Worm (Caenorhabditis elegans) whole organism, late embryonic: ENCODE measurements around the gene C01G12.5.

ENCODE experiments used
- F13H6.1 ChIP-seq: sonication (generic microtip); optimal IDR thresholded peaks from 2 replicates; lab custom pipeline; 2016; ENCODE audit warnings: missing genetic modification characterization, missing compliant biosample characterization
- Y22D7AL.16 ChIP-seq: sonication (generic microtip); optimal IDR thresholded peaks from 2 replicates; lab custom pipeline; 2016; ENCODE audit warnings: missing genetic modification characterization, missing compliant biosample characterization
- ceh-18 ChIP-seq: sonication (generic microtip); optimal IDR thresholded peaks from 2 replicates; lab custom pipeline; 2016; ENCODE audit warnings: missing genetic modification characterization, missing compliant biosample characterization
- ceh-19 ChIP-seq: fragments of 200-800 bp; sonication (Bioruptor generic); optimal IDR thresholded peaks from 2 replicates; lab custom pipeline; 2018; ENCODE audit warnings: mild to moderate bottlenecking, missing genetic modification characterization, missing compliant biosample characterization
- ceh-22 ChIP-seq: sonication (generic microtip); optimal IDR thresholded peaks from 2 replicates; lab custom pipeline; 2017; ENCODE audit warnings: missing biosample characterization, missing genetic modification characterization
- ceh-24 ChIP-seq: sonication (generic microtip); optimal IDR thresholded peaks from 2 replicates; lab custom pipeline; 2016; ENCODE audit warnings: mild to moderate bottlenecking, missing genetic modification characterization, missing compliant biosample characterization
- ceh-30 ChIP-seq: fragments of 150-350 bp; optimal IDR thresholded peaks from 2 replicates; lab custom pipeline; 2014; ENCODE audit warnings: missing biosample characterization, missing genetic modification characterization
- ceh-31 ChIP-seq: sonication (generic microtip); optimal IDR thresholded peaks from 2 replicates; lab custom pipeline; 2016; ENCODE audit warnings: missing genetic modification characterization, missing compliant biosample characterization
- ceh-45 ChIP-seq: fragments of 200-800 bp; sonication (Bioruptor generic); IDR thresholded peaks from 2 replicates; pipeline ENCODE4 v1.3.6; 2022; ENCODE audit warnings: missing genetic modification reagents, missing genetic modification characterization, missing compliant biosample characterization
- ceh-9 ChIP-seq: sonication (generic microtip); optimal IDR thresholded peaks from 2 replicates; lab custom pipeline; 2016; ENCODE audit warnings: mild to moderate bottlenecking, missing genetic modification characterization, inconsistent platforms, missing compliant biosample characterization
- dmd-4 ChIP-seq: sonication (generic microtip); optimal IDR thresholded peaks from 2 replicates; lab custom pipeline; 2016; ENCODE audit warnings: borderline replicate concordance, missing genetic modification characterization, missing compliant biosample characterization
- elt-2 ChIP-seq: sonication (generic microtip); optimal IDR thresholded peaks from 2 replicates; lab custom pipeline; 2016; ENCODE audit warnings: missing genetic modification reagents, missing genetic modification characterization, missing compliant biosample characterization
- elt-4 ChIP-seq: sonication (generic microtip); optimal IDR thresholded peaks from 2 replicates; lab custom pipeline; 2016; ENCODE audit warnings: missing genetic modification characterization, missing compliant biosample characterization
- ets-4 ChIP-seq: sonication (generic microtip); optimal IDR thresholded peaks from 2 replicates; lab custom pipeline; 2016; ENCODE audit warnings: missing genetic modification characterization, missing compliant biosample characterization
- fax-1 ChIP-seq: sonication (generic microtip); optimal IDR thresholded peaks from 2 replicates; lab custom pipeline; 2016; ENCODE audit warnings: missing genotype, missing genetic modification characterization, missing compliant biosample characterization
- fkh-10 ChIP-seq: fragments of 150-350 bp; optimal IDR thresholded peaks from 2 replicates; lab custom pipeline; 2014; ENCODE audit warnings: missing biosample characterization, missing genetic modification reagents, missing genetic modification characterization
- hlh-13 ChIP-seq: fragments of 200-800 bp; sonication (Bioruptor generic); optimal IDR thresholded peaks from 2 replicates; lab custom pipeline; 2018; ENCODE audit warnings: mild to moderate bottlenecking, missing genetic modification characterization, missing compliant biosample characterization
- hlh-15 ChIP-seq: sonication (generic microtip); optimal IDR thresholded peaks from 2 replicates; lab custom pipeline; 2016; ENCODE audit warnings: missing genetic modification characterization, missing compliant biosample characterization
- hlh-6 ChIP-seq: sonication (generic microtip); optimal IDR thresholded peaks from 2 replicates; lab custom pipeline; 2016; ENCODE audit warnings: missing genotype, missing genetic modification characterization, missing compliant biosample characterization
- lim-6 ChIP-seq: sonication (generic microtip); optimal IDR thresholded peaks from 2 replicates; lab custom pipeline; 2016; ENCODE audit warnings: missing genetic modification characterization, missing compliant biosample characterization
- nhr-232 ChIP-seq: sonication (generic microtip); optimal IDR thresholded peaks from 2 replicates; lab custom pipeline; 2016; ENCODE audit warnings: missing genetic modification characterization, missing compliant biosample characterization
- npax-4 ChIP-seq: sonication (generic microtip); optimal IDR thresholded peaks from 2 replicates; lab custom pipeline; 2016; ENCODE audit warnings: missing genetic modification characterization, missing compliant biosample characterization
- odd-2 ChIP-seq: sonication (generic microtip); optimal IDR thresholded peaks from 2 replicates; lab custom pipeline; 2017; ENCODE audit warnings: antibody characterized with exemption, mild to moderate bottlenecking, missing genetic modification characterization, missing compliant biosample characterization
- pha-2 ChIP-seq: sonication (generic microtip); optimal IDR thresholded peaks from 2 replicates; lab custom pipeline; 2017; ENCODE audit warnings: mild to moderate bottlenecking, missing genetic modification characterization, missing compliant biosample characterization
- pha-4 ChIP-seq: fragments of 150-350 bp; optimal IDR thresholded peaks from 2 replicates; lab custom pipeline; 2018; ENCODE audit warnings: missing biosample characterization, missing genetic modification reagents, missing genetic modification characterization
- pqm-1 ChIP-seq: sonication (generic microtip); optimal IDR thresholded peaks from 2 replicates; lab custom pipeline; 2016; ENCODE audit warnings: missing genetic modification characterization, missing compliant biosample characterization
- ref-2 ChIP-seq: sonication (generic microtip); optimal IDR thresholded peaks from 2 replicates; lab custom pipeline; 2016; ENCODE audit warnings: missing genetic modification characterization, missing compliant biosample characterization
- rnt-1 ChIP-seq: sonication (generic microtip); optimal IDR thresholded peaks from 2 replicates; lab custom pipeline; 2016; ENCODE audit warnings: missing genetic modification characterization, missing compliant biosample characterization
- sdc-2 ChIP-seq: sonication (generic microtip); optimal IDR thresholded peaks from 2 replicates; lab custom pipeline; 2016; ENCODE audit warnings: missing genotype, missing genetic modification characterization, missing compliant biosample characterization
- syd-9 ChIP-seq: sonication (generic microtip); optimal IDR thresholded peaks from 2 replicates; lab custom pipeline; 2016; ENCODE audit warnings: mild to moderate bottlenecking, missing genetic modification characterization, moderate library complexity, missing compliant biosample characterization
- tbx-7 ChIP-seq: sonication (generic microtip); optimal IDR thresholded peaks from 2 replicates; lab custom pipeline; 2016; ENCODE audit warnings: missing genotype, missing genetic modification characterization, missing compliant biosample characterization
- ttx-3 ChIP-seq: sonication (generic microtip); optimal IDR thresholded peaks from 2 replicates; lab custom pipeline; 2016; ENCODE audit warnings: missing genetic modification reagents, missing genetic modification characterization, missing compliant biosample characterization
- unc-42 ChIP-seq: sonication (generic microtip); optimal IDR thresholded peaks from 2 replicates; lab custom pipeline; 2016; ENCODE audit warnings: missing genotype, missing genetic modification characterization, missing compliant biosample characterization
- zip-5 ChIP-seq: sonication (generic microtip); optimal IDR thresholded peaks from 2 replicates; lab custom pipeline; 2016; ENCODE audit warnings: missing genetic modification characterization, missing compliant biosample characterization
- ztf-16 ChIP-seq: sonication (generic microtip); optimal IDR thresholded peaks from 2 replicates; lab custom pipeline; 2017; ENCODE audit warnings: missing genetic modification characterization, missing compliant biosample characterization

The C01G12.5 gene

DNA sequence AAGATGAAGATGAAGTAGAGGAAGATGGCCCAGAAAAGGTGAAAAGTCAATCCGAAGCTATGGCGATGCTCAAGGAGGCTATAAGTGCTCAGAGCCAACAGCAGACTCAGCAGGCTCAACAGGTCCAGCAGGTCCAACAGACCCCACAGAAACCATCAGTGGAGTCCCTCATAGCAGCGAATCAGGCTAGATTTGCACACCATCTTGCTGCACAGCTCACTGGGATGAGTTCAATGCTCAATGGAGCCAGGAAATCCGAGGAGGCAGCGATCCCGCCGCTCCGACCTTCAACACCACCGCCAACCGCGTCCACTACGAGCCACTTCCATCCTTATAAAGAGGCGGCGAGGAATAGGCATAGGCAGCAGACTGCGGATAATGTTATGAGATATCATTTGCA lies 12.5 kb downstream of the C01G12.5 start:
- TF ChIP-seq ceh-45 (GFP tag; lab: Robert Waterston, UW) (no peak), tbx-7 (tag; lab: Kevin White, UChicago) (no peak), elt-2 (tag; lab: Kevin White, UChicago) (no peak), elt-4 (no peak), Y22D7AL.16 (tag; lab: Kevin White, UChicago) (no peak), hlh-6 (tag; lab: Kevin White, UChicago) (no peak), fkh-10 (GFP tag; lab: Kevin White, UChicago) (no peak), pha-4 (tag; lab: Kevin White, UChicago) (no peak), syd-9 (tag; lab: Kevin White, UChicago) (no peak), ref-2 (tag; lab: Kevin White, UChicago) (no peak), lim-6 (tag; lab: Kevin White, UChicago) (no peak), sdc-2 (tag; lab: Kevin White, UChicago) (no peak), npax-4 (tag; lab: Kevin White, UChicago) (no peak), ttx-3 (tag; lab: Kevin White, UChicago) (no peak), nhr-232 (no peak), ceh-19 (no peak)

DNA sequence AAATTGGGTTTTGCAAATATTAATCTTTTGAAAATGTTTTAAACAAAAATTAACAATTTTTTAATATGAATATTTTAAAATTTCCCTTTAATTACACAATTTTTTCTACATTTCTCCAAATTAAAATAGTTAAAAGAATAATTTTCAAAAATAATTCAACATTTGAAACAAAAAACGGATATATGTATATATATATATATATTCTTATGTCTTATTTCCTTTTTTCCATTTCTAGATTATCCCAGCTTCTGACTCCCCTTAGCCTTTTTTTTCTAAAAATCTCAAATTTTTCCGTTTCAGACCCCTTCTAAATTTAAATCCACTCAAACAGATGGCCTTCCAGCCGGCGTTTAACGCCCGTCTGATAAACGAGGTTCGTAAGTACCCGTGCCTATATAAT lies 14.0 kb downstream of the C01G12.5 start, which contains the start of gene madf-5:
TSS of gene madf-5 (plus strand) at position 301 of the 400 bp plus-strand sequence.
- TF ChIP-seq dmd-4 (tag; lab: Kevin White, UChicago) (no peak), ztf-16 (tag; lab: Kevin White, UChicago) (no peak), pqm-1 (tag; lab: Kevin White, UChicago) (no peak)
- TF ChIP-seq, all 69 proteins: peak for 0

DNA sequence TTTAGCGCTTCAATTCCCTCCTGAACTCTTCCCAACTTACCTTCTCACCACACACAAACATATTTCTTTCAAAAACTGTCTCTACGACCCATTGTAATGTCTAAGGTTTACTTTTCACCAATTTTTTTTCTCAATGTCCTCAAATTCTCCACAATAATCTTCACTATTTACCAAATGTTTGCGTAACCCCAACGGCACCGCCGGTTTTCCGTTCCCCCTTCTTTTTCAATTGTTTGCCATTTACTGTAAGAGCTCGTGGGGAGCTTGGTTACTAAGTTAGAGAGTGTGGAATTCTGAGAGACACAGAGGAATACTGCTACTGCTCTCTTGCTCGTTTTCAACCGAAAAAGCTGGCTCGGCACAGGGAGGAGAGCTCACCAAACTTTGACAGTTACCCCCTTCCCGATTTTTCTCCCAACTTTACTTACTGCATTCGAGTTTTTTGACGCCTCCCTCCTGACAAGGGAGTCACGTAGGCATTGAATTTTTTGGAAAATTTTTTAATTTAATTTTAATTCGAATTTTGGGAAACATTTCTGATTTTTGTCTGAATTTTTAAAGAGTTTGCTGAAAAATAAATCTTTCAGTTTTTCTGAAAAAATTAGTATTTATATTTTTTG lies 16.7 kb downstream of the C01G12.5 start:
- TF ChIP-seq ceh-45 (GFP tag; lab: Robert Waterston, UW) (no peak), unc-42 (tag; lab: Kevin White, UChicago) (no peak), zip-5 (tag; lab: Kevin White, UChicago) (no peak), rnt-1 (tag; lab: Kevin White, UChicago) (no peak), nhr-232 (no peak), fax-1 (tag; lab: Kevin White, UChicago) (no peak), ceh-24 (tag; lab: Kevin White, UChicago) (no peak), pha-2 (tag; lab: Kevin White, UChicago) (no peak), F13H6.1 (tag; lab: Kevin White, UChicago) (no peak), ceh-30 (tag; lab: Kevin White, UChicago) (no peak), elt-2 (tag; lab: Kevin White, UChicago) (no peak), ets-4 (tag; lab: Kevin White, UChicago) (no peak), syd-9 (tag; lab: Kevin White, UChicago) (no peak), ceh-9 (tag; lab: Kevin White, UChicago) (no peak)

DNA sequence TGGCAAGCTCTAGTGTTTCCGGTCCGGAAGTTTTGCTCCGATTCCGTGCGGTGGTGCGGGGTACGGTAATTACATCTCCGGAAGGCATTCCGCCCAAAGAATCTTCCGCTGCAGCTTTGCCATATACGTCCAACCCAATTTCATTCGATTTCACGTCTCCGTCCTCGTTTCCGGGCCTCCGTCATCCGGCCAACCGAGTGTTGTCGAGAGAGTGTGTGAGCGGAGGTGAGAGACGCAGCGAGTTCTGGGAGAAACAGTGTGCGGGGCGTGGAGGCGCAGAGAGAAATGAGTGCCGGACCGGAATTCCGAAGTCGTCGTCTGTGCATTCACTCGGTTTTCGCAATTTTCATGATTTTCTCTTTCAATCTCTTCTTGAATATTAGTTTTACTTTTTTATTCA lies 18.0 kb downstream of the C01G12.5 start:
- TF ChIP-seq odd-2 (no peak), unc-42 (tag; lab: Kevin White, UChicago) (peak; percentile 86), ceh-22 (no peak), fkh-10 (GFP tag; lab: Kevin White, UChicago) (peak; percentile 34), hlh-13 (GFP tag; lab: Kevin White, UChicago) (no peak), ceh-31 (tag; lab: Kevin White, UChicago) (peak; percentile 54), tbx-7 (tag; lab: Kevin White, UChicago) (no peak), ceh-18 (tag; lab: Kevin White, UChicago) (no peak), ceh-9 (tag; lab: Kevin White, UChicago) (no peak)

DNA sequence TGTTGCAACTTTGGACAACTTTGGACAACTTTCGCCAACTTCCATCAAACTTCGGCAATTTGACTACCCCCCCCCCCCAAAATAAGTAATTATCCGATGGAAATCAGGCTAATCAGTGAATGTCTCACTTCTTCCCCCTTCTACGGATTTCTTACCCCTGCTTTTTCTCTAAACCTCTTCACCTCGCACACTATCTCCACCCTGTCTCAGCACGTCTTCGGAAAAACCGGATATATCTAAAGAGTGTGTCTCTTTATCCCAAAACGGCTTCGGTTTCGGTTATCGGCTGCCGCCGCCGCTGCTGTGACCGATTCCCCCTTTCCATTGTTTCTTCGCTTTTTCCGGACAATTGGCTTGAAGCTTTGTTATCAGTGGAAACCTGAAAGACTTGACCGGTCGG lies 19.5 kb downstream of the C01G12.5 start:
- TF ChIP-seq hlh-15 (tag; lab: Kevin White, UChicago) (no peak), lim-6 (tag; lab: Kevin White, UChicago) (no peak), ref-2 (tag; lab: Kevin White, UChicago) (peak; percentile 10), rnt-1 (tag; lab: Kevin White, UChicago) (no peak), elt-2 (tag; lab: Kevin White, UChicago) (no peak)
